Worm (Caenorhabditis elegans) whole organism, young adult: ENCODE measurements around the gene F32D8.12.

Experiments
- B0336.3 ChIP-seq: fragments of 200-800 bp; sonication (Bioruptor generic); IDR thresholded peaks from 2 replicates; pipeline ENCODE4 v1.3.6; 2022; ENCODE audit warnings: missing genetic modification characterization, missing compliant biosample characterization
- C06A6.2 ChIP-seq: fragments of 200-800 bp; sonication (Bioruptor generic); conservative IDR thresholded peaks from 2 replicates; pipeline ENCODE4 v1.3.6; 2022; ENCODE audit warnings: missing genetic modification characterization, missing compliant biosample characterization
- F10E7.11 ChIP-seq: sonication (generic microtip); optimal IDR thresholded peaks from 2 replicates; lab custom pipeline; 2017; ENCODE audit warnings: mild to moderate bottlenecking, missing genetic modification characterization, moderate library complexity, missing compliant biosample characterization
- F39B2.1 ChIP-seq: fragments of 200-800 bp; sonication (Bioruptor generic); IDR thresholded peaks from 2 replicates; pipeline ENCODE4 v1.3.6; 2022; ENCODE audit warnings: missing genetic modification reagents, missing genetic modification characterization, missing compliant biosample characterization
- F52B5.7 ChIP-seq: sonication (generic microtip); optimal IDR thresholded peaks from 2 replicates; lab custom pipeline; 2016; ENCODE audit warnings: mild to moderate bottlenecking, missing genetic modification characterization, missing compliant biosample characterization
- F57C9.4 ChIP-seq: sonication (generic microtip); optimal IDR thresholded peaks from 2 replicates; lab custom pipeline; 2017; ENCODE audit warnings: mild to moderate bottlenecking, missing genetic modification characterization, missing compliant biosample characterization
- Y53G8AR.9 ChIP-seq: fragments of 200-800 bp; sonication (Bioruptor generic); conservative IDR thresholded peaks from 2 replicates; pipeline ENCODE4 v1.3.6; 2022; ENCODE audit warnings: missing genetic modification reagents, missing genetic modification characterization, missing compliant biosample characterization
- Y56A3A.18 ChIP-seq: fragments of 200-800 bp; sonication (Bioruptor generic); IDR thresholded peaks from 2 replicates; pipeline ENCODE4 v1.3.6; 2022; ENCODE audit warnings: missing genetic modification reagents, missing genetic modification characterization, missing compliant biosample characterization
- Y95B8A.8 ChIP-seq: fragments of 200-800 bp; sonication (Bioruptor generic); IDR thresholded peaks from 2 replicates; pipeline ENCODE4 v1.3.6; 2022; ENCODE audit warnings: missing genetic modification reagents, missing genetic modification characterization, missing compliant biosample characterization
- aptf-3 ChIP-seq: fragments of 200-800 bp; sonication (Bioruptor generic); IDR thresholded peaks from 2 replicates; pipeline ENCODE4 v1.3.6; 2022; ENCODE audit warnings: missing genetic modification characterization, missing compliant biosample characterization
- attf-5 ChIP-seq: fragments of 200-800 bp; sonication (Bioruptor generic); optimal IDR thresholded peaks from 2 replicates; lab custom pipeline; 2018; ENCODE audit warnings: mild to moderate bottlenecking, missing genetic modification characterization, missing compliant biosample characterization
- attf-6 ChIP-seq: fragments of 200-800 bp; sonication (Bioruptor generic); IDR thresholded peaks from 2 replicates; pipeline ENCODE4 v1.3.6; 2022; ENCODE audit warnings: missing genetic modification reagents, missing genetic modification characterization, missing compliant biosample characterization
- cebp-1 ChIP-seq, 2 experiments: fragments of 200-800 bp in 1 of 2; sonication (Bioruptor generic) in 1 of 2; sonication (generic microtip) in 1 of 2; IDR thresholded peaks in 1 of 2; optimal IDR thresholded peaks in 1 of 2; 2 replicates each; pipeline versions ENCODE4 v1.3.6 to Lab custom; 2017 to 2022; ENCODE audit warnings: missing compliant biosample characterization in 2 of 2, missing genetic modification characterization in 2 of 2, mild to moderate bottlenecking in 1 of 2, missing genetic modification reagents in 1 of 2, moderate library complexity in 1 of 2
- ceh-100 ChIP-seq: fragments of 200-800 bp; sonication (Bioruptor generic); IDR thresholded peaks from 2 replicates; pipeline ENCODE4 v1.3.6; 2022; ENCODE audit warnings: missing genetic modification reagents, missing genetic modification characterization, missing compliant biosample characterization
- ceh-27 ChIP-seq: fragments of 200-800 bp; sonication (Bioruptor generic); optimal IDR thresholded peaks from 2 replicates; lab custom pipeline; 2018; ENCODE audit warnings: mild to moderate bottlenecking, missing genetic modification characterization, moderate library complexity, missing compliant biosample characterization
- chd-7 ChIP-seq: sonication (generic microtip); optimal IDR thresholded peaks from 2 replicates; lab custom pipeline; 2016; ENCODE audit warnings: mild to moderate bottlenecking, missing genetic modification characterization, moderate library complexity, missing compliant biosample characterization
- dpff-1 ChIP-seq: sonication (generic microtip); optimal IDR thresholded peaks from 2 replicates; lab custom pipeline; 2017; ENCODE audit warnings: mild to moderate bottlenecking, missing genetic modification characterization, missing compliant biosample characterization
- egl-18 ChIP-seq: fragments of 200-800 bp; sonication (Bioruptor generic); IDR thresholded peaks from 2 replicates; pipeline ENCODE4 v1.3.6; 2022; ENCODE audit warnings: missing genetic modification reagents, missing genetic modification characterization, missing compliant biosample characterization
- ekl-4 ChIP-seq: fragments of 200-800 bp; sonication (Bioruptor generic); IDR thresholded peaks from 2 replicates; pipeline ENCODE4 v1.3.6; 2022; ENCODE audit warnings: missing genetic modification reagents, missing genetic modification characterization, missing compliant biosample characterization
- gei-17 ChIP-seq: fragments of 200-800 bp; sonication (Bioruptor generic); optimal IDR thresholded peaks from 2 replicates; lab custom pipeline; 2018; ENCODE audit warnings: mild to moderate bottlenecking, missing genetic modification characterization, missing compliant biosample characterization
- hmg-1.2 ChIP-seq: fragments of 200-800 bp; sonication (Bioruptor generic); IDR thresholded peaks from 2 replicates; pipeline ENCODE4 v1.3.6; 2022; ENCODE audit warnings: missing genetic modification reagents, missing genetic modification characterization, missing compliant biosample characterization
- hmg-20 ChIP-seq: fragments of 200-800 bp; sonication (Bioruptor generic); IDR thresholded peaks from 2 replicates; pipeline ENCODE4 v1.3.6; 2022; ENCODE audit warnings: missing genetic modification reagents, missing genetic modification characterization, missing compliant biosample characterization
- hrde-1 ChIP-seq: sonication (generic microtip); optimal IDR thresholded peaks from 2 replicates; lab custom pipeline; 2016; ENCODE audit warnings: missing genetic modification characterization, mild to moderate bottlenecking, missing compliant biosample characterization, moderate library complexity, missing genotype, missing genetic modification reagents, borderline replicate concordance
- let-526 ChIP-seq: fragments of 200-800 bp; sonication (Bioruptor generic); IDR thresholded peaks from 2 replicates; pipeline ENCODE4 v1.3.6; 2022; ENCODE audit warnings: missing genetic modification reagents, missing genetic modification characterization, missing compliant biosample characterization
- lin-26 ChIP-seq: fragments of 200-800 bp; sonication (Bioruptor generic); IDR thresholded peaks from 2 replicates; pipeline ENCODE4 v1.3.6; 2022; ENCODE audit warnings: missing genetic modification reagents, missing genetic modification characterization, missing compliant biosample characterization
- lir-1 ChIP-seq: fragments of 200-800 bp; sonication (Bioruptor generic); conservative IDR thresholded peaks from 2 replicates; pipeline ENCODE4 v1.3.6; 2022; ENCODE audit warnings: missing genetic modification reagents, missing genetic modification characterization, missing compliant biosample characterization
- lsl-1 ChIP-seq: fragments of 200-800 bp; sonication (Bioruptor generic); optimal IDR thresholded peaks from 2 replicates; lab custom pipeline; 2018; ENCODE audit warnings: mild to moderate bottlenecking, missing genetic modification characterization, moderate library complexity, missing compliant biosample characterization
- lsy-27 ChIP-seq: sonication (generic microtip); optimal IDR thresholded peaks from 2 replicates; lab custom pipeline; 2017; ENCODE audit warnings: missing genetic modification characterization, mild to moderate bottlenecking, missing compliant biosample characterization, antibody characterized with exemption, missing genotype, borderline replicate concordance; ENCODE audit not compliant: insufficient read depth
- madf-10 ChIP-seq: sonication (generic microtip); optimal IDR thresholded peaks from 2 replicates; lab custom pipeline; 2016; ENCODE audit warnings: mild to moderate bottlenecking, missing genetic modification characterization, missing compliant biosample characterization
- madf-8 ChIP-seq: fragments of 200-800 bp; sonication (Bioruptor generic); conservative IDR thresholded peaks from 2 replicates; pipeline ENCODE4 v1.3.6; 2022; ENCODE audit warnings: missing genetic modification reagents, missing genetic modification characterization, missing compliant biosample characterization
- mel-28 ChIP-seq: sonication (generic microtip); optimal IDR thresholded peaks from 2 replicates; lab custom pipeline; 2016; ENCODE audit warnings: borderline replicate concordance, mild to moderate bottlenecking, missing genetic modification characterization, missing compliant biosample characterization
- mes-4 ChIP-seq: sonication (generic microtip); optimal IDR thresholded peaks from 2 replicates; lab custom pipeline; 2016; ENCODE audit warnings: missing genotype, missing genetic modification characterization, missing compliant biosample characterization
- nhr-90 ChIP-seq: sonication (generic microtip); optimal IDR thresholded peaks from 2 replicates; lab custom pipeline; 2016; ENCODE audit warnings: missing genotype, mild to moderate bottlenecking, missing genetic modification characterization, missing compliant biosample characterization
- pha-4 ChIP-seq: fragments of 150-350 bp; sonication (generic microtip); optimal IDR thresholded peaks from 2 replicates; lab custom pipeline; 2014; ENCODE audit warnings: missing biosample characterization, missing genetic modification reagents, missing genetic modification characterization
- rpc-1 ChIP-seq, 2 experiments: fragments of 150-350 bp in 1 of 2; sonication (generic microtip) in 1 of 2; optimal IDR thresholded peaks; 2 replicates each; lab custom pipeline; 2014 to 2018; ENCODE audit warnings: missing biosample characterization in 1 of 2, missing genetic modification characterization in 1 of 2, missing genetic modification reagents in 1 of 2, missing genotype in 1 of 2
- snpc-4 ChIP-seq, 5 experiments: fragments of 150-350 bp in 1 of 5; sonication (generic microtip) in 4 of 5; optimal IDR thresholded peaks; 2 replicates each; lab custom pipeline; 2014 to 2018; ENCODE audit warnings: missing genetic modification characterization in 5 of 5, missing biosample characterization in 3 of 5, antibody characterized with exemption in 2 of 5, mild to moderate bottlenecking in 2 of 5, missing compliant biosample characterization in 2 of 5, missing genotype in 2 of 5, moderate library complexity in 2 of 5, missing genetic modification reagents in 1 of 5
- sptf-2 ChIP-seq: fragments of 200-800 bp; sonication (Bioruptor generic); optimal IDR thresholded peaks from 2 replicates; lab custom pipeline; 2018; ENCODE audit warnings: mild to moderate bottlenecking, missing genetic modification characterization, missing compliant biosample characterization
- tbx-9 ChIP-seq: sonication (generic microtip); optimal IDR thresholded peaks from 2 replicates; lab custom pipeline; 2016; ENCODE audit warnings: borderline replicate concordance, missing genetic modification characterization, inconsistent platforms, missing compliant biosample characterization
- unc-130 ChIP-seq: sonication (generic microtip); optimal IDR thresholded peaks from 2 replicates; lab custom pipeline; 2016; ENCODE audit warnings: missing genetic modification reagents, missing genetic modification characterization, missing compliant biosample characterization
- unc-62 ChIP-seq: fragments of 150-350 bp; optimal IDR thresholded peaks from 2 replicates; lab custom pipeline; 2014; ENCODE audit warnings: missing biosample characterization, missing genetic modification reagents, missing genetic modification characterization
- ztf-18 ChIP-seq: sonication (generic microtip); optimal IDR thresholded peaks from 2 replicates; lab custom pipeline; 2016; ENCODE audit warnings: missing genotype, mild to moderate bottlenecking, missing genetic modification characterization, missing compliant biosample characterization
- ztf-25 ChIP-seq: fragments of 200-800 bp; sonication (Bioruptor generic); IDR thresholded peaks from 2 replicates; pipeline ENCODE4 v1.3.6; 2022; ENCODE audit warnings: missing genetic modification reagents, missing genetic modification characterization, missing compliant biosample characterization

The F32D8.12 gene

ce11 chrV:10898629-10899028 is 7.8 kb upstream of the F32D8.12 start:
- TF ChIP-seq F52B5.7 (tag; lab: Kevin White, UChicago) (no peak), gei-17 (GFP tag; lab: Kevin White, UChicago) (no peak), ceh-100 (GFP tag; lab: Robert Waterston, UW) (no peak), sptf-2 (no peak), rpc-1 (optimal IDR thresholded peaks at IDR 0.05; lab: Kevin White, UChicago) (no peak), rpc-1 (tag; optimal IDR thresholded peaks at IDR 0.05; lab: Kevin White, UChicago) (no peak), ztf-18 (tag; lab: Kevin White, UChicago) (no peak), tbx-9 (tag; lab: Kevin White, UChicago) (no peak)

- TF ChIP-seq F10E7.11 (tag; lab: Kevin White, UChicago), result no peak
- no peak for TF ChIP-seq mes-4
- TF ChIP-seq ztf-25 (GFP tag; lab: Robert Waterston, UW), result no peak
- no peak for TF ChIP-seq snpc-4 (GFP tag; optimal IDR thresholded peaks at IDR 0.05; lab: Kevin White, UChicago)
- TF ChIP-seq snpc-4 (tag; optimal IDR thresholded peaks at IDR 0.05; lab: Kevin White, UChicago), result no peak
- no peak for TF ChIP-seq F39B2.1
- no peak for TF ChIP-seq madf-10 (tag; lab: Kevin White, UChicago)
- no peak for TF ChIP-seq unc-62 (GFP tag; lab: Kevin White, UChicago)
- no peak for TF ChIP-seq rpc-1 (optimal IDR thresholded peaks at IDR 0.05; lab: Kevin White, UChicago)
- TF ChIP-seq rpc-1 (tag; optimal IDR thresholded peaks at IDR 0.05; lab: Kevin White, UChicago), result no peak
- no peak for TF ChIP-seq Y56A3A.18 (GFP tag; lab: Robert Waterston, UW)
- no peak for TF ChIP-seq ceh-27 (GFP tag; lab: Kevin White, UChicago)
- no peak for TF ChIP-seq Y53G8AR.9 (GFP tag; lab: Robert Waterston, UW)
- TF ChIP-seq ekl-4 (GFP tag; lab: Robert Waterston, UW), result no peak
- TF ChIP-seq, all 124 proteins: peak for 0
These were observed 7.3 kb upstream of the F32D8.12 start, which contains the start of gene F32D8.7 for ce11 chrV:10898107-10898506. Gene F32D8.7 (plus strand): TSS chrV:10898435.

DNA sequence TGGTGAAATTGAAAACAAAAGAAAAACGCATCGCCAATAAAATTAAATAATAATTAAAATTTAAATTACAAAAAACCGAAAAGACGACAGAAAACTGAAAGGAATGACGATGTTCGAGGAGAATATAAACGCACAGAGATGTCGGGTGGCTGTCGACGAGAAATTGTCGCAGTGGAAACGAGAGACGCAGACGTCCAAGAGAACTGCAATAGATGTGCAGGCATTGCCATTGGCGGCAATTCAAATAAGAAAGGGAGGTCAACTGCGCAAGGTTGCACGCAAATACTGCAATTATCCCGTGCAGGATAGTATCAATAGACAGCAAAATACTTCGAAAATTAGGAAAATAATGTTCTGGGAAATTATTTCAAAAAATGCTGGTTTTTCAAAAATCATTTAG is 6.3 kb upstream of the F32D8.12 start:
- TF ChIP-seq cebp-1 (GFP tag; IDR thresholded peaks at IDR 0.05; lab: Robert Waterston, UW), result peak; percentile 72; the same call in 1 of the 2 replicates
- peak; percentile 93 for TF ChIP-seq cebp-1 (tag; optimal IDR thresholded peaks at IDR 0.05; lab: Kevin White, UChicago)
- peak; percentile 96 for TF ChIP-seq unc-130 (GFP tag; lab: Kevin White, UChicago)
- TF ChIP-seq attf-6 (GFP tag; lab: Robert Waterston, UW), result peak; percentile 89
- peak; percentile 90 for TF ChIP-seq lir-1
- peak; percentile 94 for TF ChIP-seq hmg-20 (GFP tag; lab: Robert Waterston, UW)
- TF ChIP-seq attf-5 (GFP tag; lab: Kevin White, UChicago), result peak; percentile 100
- TF ChIP-seq hrde-1, result peak; percentile 88
- peak; percentile 87 for TF ChIP-seq lsl-1 (GFP tag; lab: Kevin White, UChicago)
- peak; percentile 95 for TF ChIP-seq let-526
- peak; percentile 95 for TF ChIP-seq C06A6.2 (GFP tag; lab: Robert Waterston, UW)
- TF ChIP-seq rpc-1 (optimal IDR thresholded peaks at IDR 0.05; lab: Kevin White, UChicago), result no peak
- no peak for TF ChIP-seq rpc-1 (tag; optimal IDR thresholded peaks at IDR 0.05; lab: Kevin White, UChicago)
- TF ChIP-seq egl-18, result peak; percentile 79
- TF ChIP-seq lsy-27 (tag; lab: Kevin White, UChicago), result no peak
- TF ChIP-seq hmg-1.2 (GFP tag; lab: Robert Waterston, UW), result peak; percentile 94
- peak; percentile 82 for TF ChIP-seq F57C9.4 (tag; lab: Kevin White, UChicago)
- TF ChIP-seq lin-26 (GFP tag; lab: Robert Waterston, UW), result peak; percentile 84
- peak; percentile 80 for TF ChIP-seq madf-8 (GFP tag; lab: Robert Waterston, UW)
- TF ChIP-seq chd-7 (tag; lab: Kevin White, UChicago), result peak; percentile 97
- peak; percentile 1 for TF ChIP-seq mel-28 (tag; lab: Kevin White, UChicago)
- TF ChIP-seq B0336.3 (GFP tag; lab: Robert Waterston, UW), result peak; percentile 97
- 0 out of 2 replicates have a peak, but pooled peaks have one; percentile 55 for TF ChIP-seq aptf-3 (GFP tag; lab: Robert Waterston, UW)
- TF ChIP-seq Y95B8A.8 (GFP tag; lab: Robert Waterston, UW), result peak; percentile 96
- TF ChIP-seq pha-4 (tag; lab: Kevin White, UChicago), result peak; percentile 99
- TF ChIP-seq gei-17 (GFP tag; lab: Kevin White, UChicago), result peak; percentile 82
- peak; percentile 84 for TF ChIP-seq dpff-1 (tag; lab: Kevin White, UChicago)
- peak; percentile 96 for TF ChIP-seq nhr-90
- peak; percentile 14 for TF ChIP-seq mes-4
